Worm (Caenorhabditis elegans): ENCODE results near the gene clec-215.

- TF ChIP-seq cog-1 (tag; optimal IDR thresholded peaks at IDR 0.05): no peak
- TF ChIP-seq ref-1 (GFP tag; conservative IDR thresholded peaks at IDR 0.05): no peak
- TF ChIP-seq flt-1 (GFP tag; IDR thresholded peaks at IDR 0.05): no peak
- no peak for TF ChIP-seq klf-2 (GFP tag; conservative IDR thresholded peaks at IDR 0.05)
- TF ChIP-seq T22C8.4 (GFP tag; IDR thresholded peaks at IDR 0.05): no peak
- TF ChIP-seq ztf-23 (GFP tag; IDR thresholded peaks at IDR 0.05): no peak
- no peak for TF ChIP-seq ztf-29 (GFP tag; IDR thresholded peaks at IDR 0.05)
- no peak for TF ChIP-seq tab-1 (GFP tag; IDR thresholded peaks at IDR 0.05)
- TF ChIP-seq med-1 (GFP tag; optimal IDR thresholded peaks at IDR 0.05; ENCODE audit: insufficient read depth): no peak
These were observed 19.6 kb downstream of the clec-215 start, which contains the start of gene srd-25 for ce11 chrV:7631732-7632131.

All from whole organism, midembryonic.